Fruit fly (Drosophila melanogaster) whole organism, prepupa: ENCODE measurements around the gene CG6287.
A peak's percentile ranks its signal among the peaks of the same experiment; 100 is the strongest.

ENCODE experiments used
- CG10631 ChIP-seq: fragments of 200-800 bp; sonication (Bioruptor generic); optimal IDR thresholded peaks from 2 replicates; lab custom pipeline; 2016; ENCODE audit warnings: missing biosample characterization, missing genetic modification characterization
- CG11294 ChIP-seq: fragments of 200-800 bp; sonication (Bioruptor generic); IDR thresholded peaks from 2 replicates; pipeline ENCODE4 v1.3.6; 2022; ENCODE audit warnings: missing biosample characterization, missing genetic modification characterization
- CG11762 ChIP-seq: fragments of 200-800 bp; sonication (Bioruptor generic); optimal IDR thresholded peaks from 3 replicates; lab custom pipeline; 2016; ENCODE audit warnings: missing biosample characterization, missing genetic modification characterization; ENCODE audit not compliant: insufficient read depth
- CG11902 ChIP-seq: fragments of 200-800 bp; sonication (Bioruptor generic); optimal IDR thresholded peaks from 3 replicates; lab custom pipeline; 2016; ENCODE audit warnings: missing biosample characterization, missing genetic modification characterization
- CG15336 ChIP-seq: fragments of 200-800 bp; sonication (Bioruptor generic); IDR thresholded peaks from 2 replicates; pipeline ENCODE4 v1.3.6; 2022; ENCODE audit warnings: missing biosample characterization, missing genetic modification characterization
- CG31627 ChIP-seq: fragments of 200-800 bp; sonication (Bioruptor generic); optimal IDR thresholded peaks from 3 replicates; lab custom pipeline; 2016; ENCODE audit warnings: missing biosample characterization, missing genetic modification characterization
- CG34406 ChIP-seq: fragments of 200-800 bp; sonication (Bioruptor generic); optimal IDR thresholded peaks from 3 replicates; lab custom pipeline; 2016; ENCODE audit warnings: missing biosample characterization, missing genetic modification characterization
- CG3919 ChIP-seq: fragments of 200-800 bp; sonication (Bioruptor generic); optimal IDR thresholded peaks from 3 replicates; lab custom pipeline; 2016; ENCODE audit warnings: missing biosample characterization, missing genetic modification characterization
- CG4318 ChIP-seq: fragments of 200-800 bp; sonication (Bioruptor generic); optimal IDR thresholded peaks from 3 replicates; lab custom pipeline; 2017; ENCODE audit warnings: missing biosample characterization, mild to moderate bottlenecking, missing genetic modification characterization
- CG6163 ChIP-seq: fragments of 200-800 bp; sonication (Bioruptor generic); IDR thresholded peaks from 3 replicates; pipeline ENCODE4 v1.3.6; 2022; ENCODE audit warnings: missing biosample characterization, missing genetic modification characterization
- CG6792 ChIP-seq: fragments of 200-800 bp; sonication (Bioruptor generic); optimal IDR thresholded peaks from 3 replicates; lab custom pipeline; 2016; ENCODE audit warnings: missing biosample characterization, missing genetic modification characterization
- CG6808 ChIP-seq: fragments of 200-800 bp; sonication (Bioruptor generic); optimal IDR thresholded peaks from 3 replicates; lab custom pipeline; 2017; ENCODE audit warnings: missing biosample characterization, missing genetic modification characterization, mild to moderate bottlenecking, moderate library complexity, missing genetic modification reagents
- CG6854 ChIP-seq: fragments of 200-800 bp; sonication (Bioruptor generic); optimal IDR thresholded peaks from 2 replicates; lab custom pipeline; 2017; ENCODE audit warnings: missing biosample characterization, mild to moderate bottlenecking, missing genetic modification characterization
- CG7368 ChIP-seq: fragments of 200-800 bp; sonication (Bioruptor generic); optimal IDR thresholded peaks from 3 replicates; lab custom pipeline; 2016; ENCODE audit warnings: missing biosample characterization, missing genetic modification characterization
- CG8119 ChIP-seq: fragments of 200-800 bp; sonication (Bioruptor generic); IDR thresholded peaks from 3 replicates; pipeline ENCODE4 v1.3.6; 2022; ENCODE audit warnings: missing biosample characterization, missing genetic modification characterization
- CG8632 ChIP-seq: fragments of 200-800 bp; sonication (Bioruptor generic); optimal IDR thresholded peaks from 3 replicates; lab custom pipeline; 2016; ENCODE audit warnings: missing biosample characterization, missing genetic modification characterization
- CG9139 ChIP-seq: fragments of 200-800 bp; sonication (Bioruptor generic); optimal IDR thresholded peaks from 3 replicates; lab custom pipeline; 2017; ENCODE audit warnings: missing biosample characterization, mild to moderate bottlenecking, missing genetic modification characterization
- Eip75B ChIP-seq: fragments of 200-800 bp; sonication (Bioruptor generic); optimal IDR thresholded peaks from 3 replicates; lab custom pipeline; 2016; ENCODE audit warnings: missing biosample characterization, missing genetic modification characterization
- Eip78C ChIP-seq: fragments of 200-800 bp; sonication (Bioruptor generic); peaks from one replicate; lab custom pipeline; 2016; ENCODE audit warnings: missing biosample characterization, missing genetic modification characterization
- Eip93F ChIP-seq: fragments of 200-800 bp; sonication (Bioruptor generic); optimal IDR thresholded peaks from 2 replicates; lab custom pipeline; 2016; ENCODE audit warnings: missing biosample characterization, mild to moderate bottlenecking, missing genetic modification characterization
- Ets21C ChIP-seq: fragments of 200-800 bp; sonication (Bioruptor generic); optimal IDR thresholded peaks from 3 replicates; lab custom pipeline; 2016; ENCODE audit warnings: missing biosample characterization, missing genetic modification characterization
- Gug ChIP-seq: fragments of 200-800 bp; sonication (Bioruptor generic); IDR thresholded peaks from 2 replicates; pipeline ENCODE4 v1.3.6; 2022; ENCODE audit warnings: missing biosample characterization, missing genetic modification characterization
- Hr38 ChIP-seq: sonication (Bioruptor generic); optimal IDR thresholded peaks from 2 replicates; lab custom pipeline; 2016; ENCODE audit warnings: missing biosample characterization, missing genetic modification characterization
- Hr39 ChIP-seq: fragments of 200-800 bp; sonication (Bioruptor generic); optimal IDR thresholded peaks from 2 replicates; lab custom pipeline; 2016; ENCODE audit warnings: missing biosample characterization, missing genetic modification characterization
- Hr4 ChIP-seq: fragments of 200-800 bp; sonication (Bioruptor generic); optimal IDR thresholded peaks from 3 replicates; lab custom pipeline; 2016; ENCODE audit warnings: missing biosample characterization, missing genetic modification characterization
- Lpt ChIP-seq: fragments of 200-800 bp; sonication (Bioruptor generic); optimal IDR thresholded peaks from 3 replicates; lab custom pipeline; 2016; ENCODE audit warnings: missing biosample characterization, missing genetic modification characterization
- Met ChIP-seq: fragments of 200-800 bp; sonication (Bioruptor generic); optimal IDR thresholded peaks from 3 replicates; lab custom pipeline; 2016; ENCODE audit warnings: missing biosample characterization, missing genetic modification characterization
- OdsH ChIP-seq: fragments of 200-800 bp; sonication (Bioruptor generic); optimal IDR thresholded peaks from 3 replicates; lab custom pipeline; 2016; ENCODE audit warnings: missing biosample characterization, missing genetic modification characterization
- Smox ChIP-seq: fragments of 200-800 bp; sonication (Bioruptor generic); optimal IDR thresholded peaks from 3 replicates; lab custom pipeline; 2016; ENCODE audit warnings: missing biosample characterization, missing genetic modification characterization
- Sox102F ChIP-seq: fragments of 200-800 bp; sonication (Bioruptor generic); optimal IDR thresholded peaks from 2 replicates; lab custom pipeline; 2016; ENCODE audit warnings: missing biosample characterization, mild to moderate bottlenecking, missing genetic modification characterization
- Sox14 ChIP-seq: fragments of 200-800 bp; sonication (Bioruptor generic); optimal IDR thresholded peaks from 3 replicates; lab custom pipeline; 2016; ENCODE audit warnings: missing biosample characterization, missing genetic modification characterization
- achi ChIP-seq: fragments of 200-800 bp; sonication (Bioruptor generic); optimal IDR thresholded peaks from 3 replicates; lab custom pipeline; 2016; ENCODE audit warnings: missing biosample characterization, missing genetic modification characterization
- acj6 ChIP-seq: fragments of 200-800 bp; sonication (Bioruptor generic); optimal IDR thresholded peaks from 3 replicates; lab custom pipeline; 2016; ENCODE audit warnings: missing biosample characterization, missing genetic modification characterization
- cyc ChIP-seq: fragments of 200-800 bp; sonication (Bioruptor generic); optimal IDR thresholded peaks from 3 replicates; lab custom pipeline; 2016; ENCODE audit warnings: missing biosample characterization, missing genetic modification characterization
- dac ChIP-seq: fragments of 200-800 bp; sonication (Bioruptor generic); optimal IDR thresholded peaks from 2 replicates; lab custom pipeline; 2017; ENCODE audit warnings: missing biosample characterization, mild to moderate bottlenecking, missing genetic modification characterization
- dsx ChIP-seq: fragments of 200-800 bp; optimal IDR thresholded peaks from 3 replicates; lab custom pipeline; 2019; ENCODE audit warnings: missing biosample characterization, mild to moderate bottlenecking, missing genetic modification characterization, moderate library complexity; ENCODE audit not compliant: poor library complexity, severe bottlenecking
- eg ChIP-seq: fragments of 200-800 bp; sonication (Bioruptor generic); IDR thresholded peaks from 3 replicates; pipeline ENCODE4 v1.3.6; 2022; ENCODE audit warnings: missing biosample characterization, missing genetic modification characterization
- esn ChIP-seq: fragments of 200-800 bp; sonication (Bioruptor generic); optimal IDR thresholded peaks from 2 replicates; lab custom pipeline; 2016; ENCODE audit warnings: missing biosample characterization, mild to moderate bottlenecking, missing genetic modification characterization, moderate library complexity
- fd59A ChIP-seq: fragments of 200-800 bp; sonication (Bioruptor generic); optimal IDR thresholded peaks from 2 replicates; lab custom pipeline; 2017; ENCODE audit warnings: missing biosample characterization, mild to moderate bottlenecking, missing genetic modification characterization, missing genetic modification reagents
- lz ChIP-seq: fragments of 200-800 bp; sonication (Bioruptor generic); optimal IDR thresholded peaks from 3 replicates; lab custom pipeline; 2016; ENCODE audit warnings: missing biosample characterization, missing genetic modification characterization
- net ChIP-seq: fragments of 200-800 bp; sonication (Bioruptor generic); optimal IDR thresholded peaks from 3 replicates; lab custom pipeline; 2016; ENCODE audit warnings: missing biosample characterization, missing genetic modification characterization
- pdm3 ChIP-seq: fragments of 200-800 bp; sonication (Bioruptor generic); optimal IDR thresholded peaks from 3 replicates; lab custom pipeline; 2016; ENCODE audit warnings: missing biosample characterization, missing genetic modification characterization
- spab ChIP-seq: fragments of 200-800 bp; sonication (Bioruptor generic); optimal IDR thresholded peaks from 2 replicates; lab custom pipeline; 2017; ENCODE audit warnings: missing biosample characterization, mild to moderate bottlenecking, missing genetic modification characterization, missing genetic modification reagents
- ss ChIP-seq, 2 experiments: fragments of 200-800 bp; sonication (Bioruptor generic); optimal IDR thresholded peaks; 2 replicates in 1 of 2; 3 replicates in 1 of 2; lab custom pipeline; 2017 to 2018; ENCODE audit warnings: mild to moderate bottlenecking in 2 of 2, missing biosample characterization in 2 of 2, missing genetic modification characterization in 2 of 2, moderate library complexity in 1 of 2
- topi ChIP-seq: fragments of 200-800 bp; sonication (Bioruptor generic); optimal IDR thresholded peaks from 3 replicates; lab custom pipeline; 2016; ENCODE audit warnings: missing biosample characterization, missing genetic modification characterization
- vri ChIP-seq: fragments of 200-800 bp; sonication (Bioruptor generic); optimal IDR thresholded peaks from 3 replicates; lab custom pipeline; 2016; ENCODE audit warnings: missing biosample characterization, mild to moderate bottlenecking, missing genetic modification characterization

The CG6287 gene

DNA sequence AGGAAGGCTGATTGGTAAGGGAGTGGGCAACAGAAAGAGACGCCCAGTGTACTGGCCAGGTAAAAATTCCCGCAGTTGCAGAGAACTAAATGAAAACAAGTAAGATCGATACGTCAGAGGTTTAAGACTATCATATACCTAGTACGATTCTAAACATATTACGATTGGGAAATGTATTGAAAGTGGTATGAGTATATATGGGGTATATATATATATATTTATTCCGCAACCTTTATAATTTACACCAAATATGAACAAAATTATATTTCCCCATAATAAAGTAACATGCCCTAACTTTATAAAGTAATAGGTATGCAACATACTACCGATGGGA lies 33.6 kb upstream of the CG6287 start (continued):
- TF ChIP-seq CG6792: peak; percentile 65
- no peak for TF ChIP-seq spab (GFP tag; lab: Kevin White, UChicago)
- no peak for TF ChIP-seq CG15336
- TF ChIP-seq cyc (GFP tag; lab: Kevin White, UChicago): peak; percentile 34
- TF ChIP-seq pdm3: peak; percentile 39
- peak; percentile 36 for TF ChIP-seq fd59A (GFP tag; lab: Kevin White, UChicago)
- TF ChIP-seq CG6854 (GFP tag; lab: Kevin White, UChicago): no peak

DNA sequence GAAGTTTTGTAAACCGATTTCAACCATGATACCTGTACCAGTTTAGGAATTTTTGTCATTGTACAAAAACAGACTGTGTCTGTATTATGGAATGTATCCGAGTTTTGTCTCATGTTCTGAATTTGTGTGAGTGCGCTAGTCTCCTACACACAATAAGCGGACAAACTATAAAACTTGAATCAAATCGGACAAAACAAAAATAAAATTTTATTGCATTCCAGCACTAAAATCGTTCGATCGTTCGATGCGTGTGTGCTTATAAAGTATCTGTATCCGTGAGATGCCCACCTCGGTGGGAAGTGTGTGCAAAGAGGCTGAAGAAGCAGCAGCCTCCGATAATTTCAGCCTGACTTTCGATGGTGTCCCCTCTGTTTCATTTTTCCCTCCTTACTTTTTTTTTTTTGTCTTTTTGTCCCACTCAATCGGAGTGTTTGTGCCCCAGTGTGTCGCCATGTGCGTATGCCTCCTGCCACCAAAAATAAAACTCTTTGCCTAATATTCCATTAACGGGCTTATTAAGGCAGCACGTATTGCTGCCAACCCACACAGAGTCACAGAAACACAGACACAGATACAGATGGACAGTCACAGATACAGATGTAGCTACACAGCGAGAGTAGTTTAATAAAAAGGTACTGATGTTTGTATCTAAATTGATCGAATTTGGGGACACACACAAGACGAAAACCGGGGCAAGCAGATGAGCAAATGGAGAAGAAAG lies 33.0 kb upstream of the CG6287 start:
- TF ChIP-seq ss (GFP tag; optimal IDR thresholded peaks at IDR 0.05; lab: Kevin White, UChicago): peak in 1 of 2 experiments; percentile 1
- no peak for TF ChIP-seq topi (GFP tag; lab: Kevin White, UChicago)
- peak; percentile 1 for TF ChIP-seq Lpt (GFP tag; lab: Kevin White, UChicago)

DNA sequence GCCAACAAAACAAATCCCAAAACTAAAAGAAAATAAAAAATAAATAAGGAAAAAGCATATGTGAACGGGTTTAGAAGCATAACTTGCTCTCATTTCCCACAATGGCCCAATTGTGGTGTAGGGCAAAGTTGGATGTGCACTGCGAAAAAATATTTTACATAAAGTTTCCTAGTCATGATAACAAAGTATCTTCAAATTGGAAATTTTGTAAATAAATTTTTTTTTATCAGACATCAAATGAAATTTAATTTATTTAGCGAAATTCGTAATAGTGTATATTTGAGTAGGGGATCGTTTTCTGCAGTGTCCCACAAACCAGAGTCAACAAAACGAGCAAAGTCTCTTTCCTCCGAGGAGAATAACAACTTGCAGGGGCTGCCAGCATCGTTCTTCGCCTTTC lies 28.6 kb upstream of the CG6287 start:
- TF ChIP-seq CG10631 (peak; percentile 90), eg (peak; percentile 84), CG4318 (GFP tag; lab: Kevin White, UChicago) (peak; percentile 59), dac (peak; percentile 52), cyc (GFP tag; lab: Kevin White, UChicago) (peak; percentile 79), CG9139 (GFP tag; lab: Kevin White, UChicago) (peak; percentile 67), CG11762 (GFP tag; lab: Kevin White, UChicago) (peak; percentile 83), CG6792 (peak; percentile 84), esn (GFP tag; lab: Kevin White, UChicago) (peak; percentile 89), Met (GFP tag; lab: Kevin White, UChicago) (peak; percentile 87), Gug (GFP tag; lab: Robert Waterston, UW) (peak; percentile 66), OdsH (GFP tag; lab: Kevin White, UChicago) (peak; percentile 87), Smox (peak; percentile 79), Hr39 (GFP tag; lab: Kevin White, UChicago) (peak; percentile 81), CG3919 (GFP tag; lab: Kevin White, UChicago) (peak; percentile 91), acj6 (GFP tag; lab: Kevin White, UChicago) (peak; percentile 87), CG8119 (GFP tag; lab: Robert Waterston, UW) (peak; percentile 83), spab (GFP tag; lab: Kevin White, UChicago) (peak; percentile 87), CG11294 (peak; percentile 56; the same call in 1 of the 2 replicates), CG8632 (GFP tag; lab: Kevin White, UChicago) (peak; percentile 83), Sox102F (GFP tag; lab: Kevin White, UChicago) (peak; percentile 81), CG6808 (GFP tag; lab: Kevin White, UChicago) (peak; percentile 86), Eip93F (GFP tag; lab: Kevin White, UChicago) (peak; percentile 4), CG7368 (GFP tag; lab: Kevin White, UChicago) (peak; percentile 65), vri (GFP tag; lab: Kevin White, UChicago) (peak; percentile 71), CG6163 (GFP tag; lab: Robert Waterston, UW) (peak; percentile 88), Hr38 (GFP tag; lab: Kevin White, UChicago) (no peak), CG15336 (peak; percentile 80), net (GFP tag; lab: Kevin White, UChicago) (peak; percentile 81), CG34406 (GFP tag; lab: Kevin White, UChicago) (peak; percentile 83), fd59A (GFP tag; lab: Kevin White, UChicago) (peak; percentile 87), achi (GFP tag; lab: Kevin White, UChicago) (peak; percentile 85), CG11902 (peak; percentile 54), Eip78C (GFP tag; lab: Kevin White, UChicago) (peak; percentile 97), Ets21C (GFP tag; lab: Kevin White, UChicago) (peak; percentile 68), dsx (peak; percentile 83), topi (GFP tag; lab: Kevin White, UChicago) (peak; percentile 82), CG6854 (GFP tag; lab: Kevin White, UChicago) (peak; percentile 30), Sox14 (GFP tag; lab: Kevin White, UChicago) (peak; percentile 83), CG31627 (GFP tag; lab: Kevin White, UChicago) (peak; percentile 79), lz (GFP tag; lab: Kevin White, UChicago) (peak; percentile 81), Hr4 (GFP tag; lab: Kevin White, UChicago) (peak; percentile 72), Eip75B (GFP tag; lab: Kevin White, UChicago) (peak; percentile 91), pdm3 (peak; percentile 86)
